Fruit fly (Drosophila melanogaster) whole organism, prepupa: Measurements from ENCODE around the gene CG10669.
A peak's percentile ranks its signal among the peaks of the same experiment; 100 is the strongest.

Source experiments
- CG31627 ChIP-seq: fragments of 200-800 bp; sonication (Bioruptor generic); optimal IDR thresholded peaks from 3 replicates; lab custom pipeline; 2016; ENCODE audit warnings: missing biosample characterization, missing genetic modification characterization
- CG4318 ChIP-seq: fragments of 200-800 bp; sonication (Bioruptor generic); optimal IDR thresholded peaks from 3 replicates; lab custom pipeline; 2017; ENCODE audit warnings: missing biosample characterization, mild to moderate bottlenecking, missing genetic modification characterization
- Ets96B ChIP-seq: fragments of 200-800 bp; optimal IDR thresholded peaks from 2 replicates; lab custom pipeline; 2019; ENCODE audit warnings: missing biosample characterization, mild to moderate bottlenecking, missing genetic modification characterization, moderate library complexity
- Gug ChIP-seq: fragments of 200-800 bp; sonication (Bioruptor generic); IDR thresholded peaks from 2 replicates; pipeline ENCODE4 v1.3.6; 2022; ENCODE audit warnings: missing biosample characterization, missing genetic modification characterization
- Sox102F ChIP-seq: fragments of 200-800 bp; sonication (Bioruptor generic); optimal IDR thresholded peaks from 2 replicates; lab custom pipeline; 2016; ENCODE audit warnings: missing biosample characterization, mild to moderate bottlenecking, missing genetic modification characterization
- cyc ChIP-seq: fragments of 200-800 bp; sonication (Bioruptor generic); optimal IDR thresholded peaks from 3 replicates; lab custom pipeline; 2016; ENCODE audit warnings: missing biosample characterization, missing genetic modification characterization
- dac ChIP-seq: fragments of 200-800 bp; sonication (Bioruptor generic); optimal IDR thresholded peaks from 2 replicates; lab custom pipeline; 2017; ENCODE audit warnings: missing biosample characterization, mild to moderate bottlenecking, missing genetic modification characterization
- pdm3 ChIP-seq: fragments of 200-800 bp; sonication (Bioruptor generic); optimal IDR thresholded peaks from 3 replicates; lab custom pipeline; 2016; ENCODE audit warnings: missing biosample characterization, missing genetic modification characterization
- vri ChIP-seq: fragments of 200-800 bp; sonication (Bioruptor generic); optimal IDR thresholded peaks from 3 replicates; lab custom pipeline; 2016; ENCODE audit warnings: missing biosample characterization, mild to moderate bottlenecking, missing genetic modification characterization

- TF ChIP-seq dac (GFP tag; lab: Kevin White, UChicago) (no peak), CG31627 (GFP tag; lab: Kevin White, UChicago) (no peak), CG4318 (GFP tag; lab: Kevin White, UChicago) (no peak), cyc (GFP tag; lab: Kevin White, UChicago) (no peak), vri (GFP tag; lab: Kevin White, UChicago) (peak; percentile 9), Ets96B (tag; lab: Kevin White, UChicago) (no peak), pdm3 (GFP tag; lab: Kevin White, UChicago) (no peak), Sox102F (GFP tag; lab: Kevin White, UChicago) (no peak), Gug (GFP tag; lab: Robert Waterston, UW) (no peak)
Observed at dm6 chr3R:25309175-25309574, 25.9 kb downstream of the CG10669 start.
